Worm (Caenorhabditis elegans): ENCODE results near the gene clc-20.

Gene clc-20

ce11 chrIII:888983-889549, 16.7 kb downstream of the clc-20 start:
- TF ChIP-seq mdl-1 (tag; optimal IDR thresholded peaks at IDR 0.05) (peak in 1 of 2 experiments; percentile 1), egl-13 (tag; optimal IDR thresholded peaks at IDR 0.05) (peak; percentile 29), isw-1 (GFP tag; IDR thresholded peaks at IDR 0.05) (no peak), lin-14 (GFP tag; optimal IDR thresholded peaks at IDR 0.05) (no peak), efl-1 (optimal IDR thresholded peaks at IDR 0.05) (peak in 1 of 2 experiments; percentile 7), efl-1 (GFP tag; optimal IDR thresholded peaks at IDR 0.05 in 1 of 2) (peak; percentile 16 to 28), skn-1 (tag; optimal IDR thresholded peaks at IDR 0.05) (peak; percentile 0), nhr-71 (tag; optimal IDR thresholded peaks at IDR 0.05) (peak; percentile 37), C34B4.2 (tag; optimal IDR thresholded peaks at IDR 0.05) (no peak), fkh-8 (tag; optimal IDR thresholded peaks at IDR 0.05) (peak; percentile 59), nhr-85 (tag) (peak; percentile 7), dpl-1 (GFP tag; optimal IDR thresholded peaks at IDR 0.05) (peak in 1 of 3 experiments; percentile 45), swsn-7 (tag; optimal IDR thresholded peaks at IDR 0.05) (no peak), pqm-1 (tag; optimal IDR thresholded peaks at IDR 0.05) (no peak), lsy-2 (tag; optimal IDR thresholded peaks at IDR 0.05) (peak; percentile 49 to 73), ceh-8 (GFP tag; optimal IDR thresholded peaks at IDR 0.05) (no peak), nhr-47 (tag; optimal IDR thresholded peaks at IDR 0.05) (peak; percentile 1), nhr-84 (tag; optimal IDR thresholded peaks at IDR 0.05) (no peak)

DNA sequence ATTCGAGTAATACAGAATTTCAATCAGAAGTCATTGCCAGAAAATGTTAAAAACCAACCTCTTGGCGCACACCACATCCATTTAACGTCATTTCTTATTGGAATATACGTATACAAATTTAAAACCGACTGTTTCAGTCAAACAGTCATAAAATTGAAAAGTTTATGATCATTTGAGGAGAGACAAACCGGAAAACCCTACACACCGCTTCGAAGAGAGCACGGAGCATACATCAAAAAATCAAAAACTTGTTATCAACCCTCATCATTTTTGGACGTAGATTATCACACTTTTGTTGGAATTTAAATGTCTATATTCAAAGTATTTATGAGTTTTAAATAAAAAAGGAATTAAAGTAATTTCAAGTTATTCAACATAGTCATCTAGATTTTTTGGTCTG, 18.6 kb downstream of the clc-20 start, which contains the start of gene T24C4.10:
Gene T24C4.10, minus strand, starts transcription at position 230 of the 400 bp plus-strand sequence.
- no peak for TF ChIP-seq ama-1 (optimal IDR thresholded peaks at IDR 0.05)
- TF ChIP-seq ceh-90 (tag; optimal IDR thresholded peaks at IDR 0.05): no peak
- no peak for TF ChIP-seq C34B4.2 (tag; optimal IDR thresholded peaks at IDR 0.05)
- no peak for TF ChIP-seq mef-2 (tag; optimal IDR thresholded peaks at IDR 0.05)
- TF ChIP-seq hlh-4 (tag; optimal IDR thresholded peaks at IDR 0.05): no peak
- TF ChIP-seq pqm-1 (tag; optimal IDR thresholded peaks at IDR 0.05): no peak
- peak in 1 of 2 experiments; percentile 10 for TF ChIP-seq lin-35 (GFP tag; optimal IDR thresholded peaks at IDR 0.05)

ce11 chrIII:895525-895924, 23.1 kb downstream of the clc-20 start, which contains the start of the genes ztf-18 and F23H11.2:
Gene ztf-18 (minus strand): TSS chrIII:895712.
Gene F23H11.2 (plus strand): TSS chrIII:895747.
- no peak for TF ChIP-seq efl-1 (optimal IDR thresholded peaks at IDR 0.05)
- TF ChIP-seq efl-1 (GFP tag; optimal IDR thresholded peaks at IDR 0.05 in 1 of 2): peak; percentile 10 to 71
- TF ChIP-seq nhr-19 (GFP tag; conservative IDR thresholded peaks at IDR 0.05): no peak
- no peak for TF ChIP-seq hlh-17 (GFP tag; optimal IDR thresholded peaks at IDR 0.05; ENCODE audit: borderline replicate concordance)
- no peak for TF ChIP-seq jun-1 (tag; optimal IDR thresholded peaks at IDR 0.05)
- TF ChIP-seq pag-3 (tag; optimal IDR thresholded peaks at IDR 0.05; ENCODE audit: borderline replicate concordance, insufficient read depth): no peak
- TF ChIP-seq fkh-10 (GFP tag; optimal IDR thresholded peaks at IDR 0.05): no peak
- no peak for TF ChIP-seq nhr-85 (tag)
- TF ChIP-seq blmp-1 (tag; optimal IDR thresholded peaks at IDR 0.05): peak; percentile 37
- TF ChIP-seq lin-35 (GFP tag; optimal IDR thresholded peaks at IDR 0.05): peak in 1 of 2 experiments; percentile 43
- peak; percentile 1 for TF ChIP-seq lin-15B (tag; optimal IDR thresholded peaks at IDR 0.05)
- peak in 2 of 3 experiments; percentile 7 to 18 for TF ChIP-seq dpl-1 (GFP tag; optimal IDR thresholded peaks at IDR 0.05)
- no peak for TF ChIP-seq pax-3 (tag; optimal IDR thresholded peaks at IDR 0.05)
- no peak for TF ChIP-seq nhr-237 (tag; optimal IDR thresholded peaks at IDR 0.05)
- no peak for TF ChIP-seq lin-39 (tag; optimal IDR thresholded peaks at IDR 0.05)
- TF ChIP-seq sox-4 (tag; optimal IDR thresholded peaks at IDR 0.05): no peak

DNA sequence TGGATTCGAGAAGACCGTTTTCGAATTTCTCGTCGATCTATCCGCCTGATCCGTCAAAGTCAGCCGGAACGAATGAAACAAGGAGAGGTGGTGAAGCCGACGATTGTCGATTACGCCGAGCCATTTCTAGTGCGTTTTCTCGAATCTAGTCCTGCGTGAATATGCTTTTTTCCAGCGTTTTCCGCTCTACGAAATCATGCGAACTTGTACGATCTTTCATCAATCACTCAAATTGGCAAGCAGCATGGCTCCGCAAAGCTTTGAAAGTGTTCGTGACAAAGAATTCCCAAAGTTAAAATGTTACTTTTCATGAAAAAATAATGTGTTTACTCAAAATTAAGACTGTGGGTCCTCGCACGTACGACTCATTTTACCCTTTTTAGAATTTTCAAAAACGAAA, 24.5 kb downstream of the clc-20 start:
- TF ChIP-seq sox-4 (tag; optimal IDR thresholded peaks at IDR 0.05) (no peak), vab-15 (tag; optimal IDR thresholded peaks at IDR 0.05) (no peak), hlh-4 (tag; optimal IDR thresholded peaks at IDR 0.05) (no peak), unc-98 (GFP tag; IDR thresholded peaks at IDR 0.05) (no peak), dsc-1 (tag; optimal IDR thresholded peaks at IDR 0.05) (no peak), ama-1 (optimal IDR thresholded peaks at IDR 0.05) (no peak), nhr-237 (tag; optimal IDR thresholded peaks at IDR 0.05) (no peak), zag-1 (tag; optimal IDR thresholded peaks at IDR 0.05) (no peak)

Data from whole organism, L1 larva.